Fruit fly (Drosophila melanogaster) whole organism, embryonic: ENCODE results near the gene mib2.

ENCODE experiments used
- Aef1 ChIP-seq: fragments of 200-800 bp; sonication (Bioruptor generic); IDR thresholded peaks from 3 replicates; pipeline ENCODE4 v1.3.6; 2022; ENCODE audit warnings: missing biosample characterization, missing genetic modification characterization
- Atf3 ChIP-seq: fragments of 200-800 bp; sonication (Bioruptor generic); optimal IDR thresholded peaks from 3 replicates; lab custom pipeline; 2016; ENCODE audit warnings: missing biosample characterization, missing genetic modification characterization
- BtbVII ChIP-seq: fragments of 200-800 bp; sonication (Bioruptor generic); optimal IDR thresholded peaks from 3 replicates; lab custom pipeline; 2017; ENCODE audit warnings: missing biosample characterization, mild to moderate bottlenecking, missing genetic modification characterization
- C15 ChIP-seq: fragments of 200-800 bp; sonication (Bioruptor generic); IDR thresholded peaks from 3 replicates; pipeline ENCODE4 v1.3.6; 2022; ENCODE audit warnings: missing biosample characterization, missing genetic modification characterization
- CG10209 ChIP-seq: fragments of 200-800 bp; sonication (Bioruptor generic); optimal IDR thresholded peaks from 3 replicates; lab custom pipeline; 2017; ENCODE audit warnings: missing biosample characterization, mild to moderate bottlenecking, missing genetic modification characterization, missing genetic modification reagents
- CG11456 ChIP-seq: fragments of 200-800 bp; sonication (Bioruptor generic); IDR thresholded peaks from 3 replicates; pipeline ENCODE4 v1.3.6; 2022; ENCODE audit warnings: missing biosample characterization, missing genetic modification characterization
- CG11696 ChIP-seq: fragments of 200-800 bp; sonication (Bioruptor generic); IDR thresholded peaks from 2 replicates; pipeline ENCODE4 v1.3.6; 2022; ENCODE audit warnings: missing biosample characterization, missing genetic modification characterization
- CG12236 ChIP-seq: fragments of 200-800 bp; sonication (Bioruptor generic); optimal IDR thresholded peaks from 2 replicates; lab custom pipeline; 2016; ENCODE audit warnings: missing biosample characterization, missing genetic modification characterization
- CG15514 ChIP-seq: fragments of 200-800 bp; sonication (Bioruptor generic); optimal IDR thresholded peaks from 3 replicates; lab custom pipeline; 2017; ENCODE audit warnings: missing biosample characterization, missing genetic modification characterization, mild to moderate bottlenecking, moderate library complexity, missing genetic modification reagents
- CG15696 ChIP-seq: fragments of 200-800 bp; sonication (Bioruptor generic); optimal IDR thresholded peaks from 2 replicates; lab custom pipeline; 2019; ENCODE audit warnings: missing biosample characterization, mild to moderate bottlenecking, missing genetic modification characterization, moderate library complexity
- CG17612 ChIP-seq: fragments of 200-800 bp; sonication (Bioruptor generic); IDR thresholded peaks from 2 replicates; pipeline ENCODE4 v1.3.6; 2022; ENCODE audit warnings: missing biosample characterization, missing genetic modification characterization
- CG17912 ChIP-seq: fragments of 200-800 bp; sonication (Bioruptor generic); optimal IDR thresholded peaks from 2 replicates; lab custom pipeline; 2018; ENCODE audit warnings: missing biosample characterization, mild to moderate bottlenecking, missing genetic modification characterization
- CG2875 ChIP-seq: fragments of 200-800 bp; sonication (Bioruptor generic); optimal IDR thresholded peaks from 2 replicates; lab custom pipeline; 2017; ENCODE audit warnings: missing biosample characterization, mild to moderate bottlenecking, missing genetic modification characterization, missing genetic modification reagents
- CG30020 ChIP-seq: fragments of 200-800 bp; optimal IDR thresholded peaks from 2 replicates; lab custom pipeline; 2019; ENCODE audit warnings: missing biosample characterization, mild to moderate bottlenecking, missing genetic modification characterization, moderate library complexity
- CG3281 ChIP-seq: fragments of 200-800 bp; sonication (Bioruptor generic); optimal IDR thresholded peaks from 3 replicates; lab custom pipeline; 2017; ENCODE audit warnings: missing biosample characterization, mild to moderate bottlenecking, missing genetic modification characterization
- CG8290 ChIP-seq, 3 experiments: fragments of 200-800 bp; sonication (Bioruptor generic); optimal IDR thresholded peaks; 2 replicates each; lab custom pipeline; 2016 to 2019; ENCODE audit warnings: missing biosample characterization in 3 of 3, missing genetic modification characterization in 3 of 3, mild to moderate bottlenecking in 2 of 3, moderate library complexity in 1 of 3
- CG9932 ChIP-seq: fragments of 200-800 bp; sonication (Bioruptor generic); IDR thresholded peaks from 2 replicates; pipeline ENCODE4 v1.3.6; 2022; ENCODE audit warnings: missing biosample characterization, missing genetic modification characterization
- CHES-1-like ChIP-seq: fragments of 200-800 bp; sonication (Bioruptor generic); optimal IDR thresholded peaks from 2 replicates; lab custom pipeline; 2016; ENCODE audit warnings: missing biosample characterization, missing genetic modification characterization
- CkIIα-i1 ChIP-seq: fragments of 200-800 bp; sonication (Bioruptor generic); IDR thresholded peaks from 2 replicates; pipeline ENCODE4 v1.3.6; 2022; ENCODE audit warnings: missing biosample characterization, missing genetic modification characterization
- Dbx ChIP-seq: fragments of 200-800 bp; sonication (Bioruptor generic); IDR thresholded peaks from 3 replicates; pipeline ENCODE4 v1.3.6; 2022; ENCODE audit warnings: missing biosample characterization, missing genetic modification characterization
- Dp ChIP-seq: fragments of 200-800 bp; sonication (Bioruptor generic); optimal IDR thresholded peaks from 2 replicates; lab custom pipeline; 2018; ENCODE audit warnings: missing biosample characterization, mild to moderate bottlenecking, missing genetic modification characterization, moderate library complexity
- HmgZ ChIP-seq: fragments of 200-800 bp; sonication (Bioruptor generic); optimal IDR thresholded peaks from 2 replicates; lab custom pipeline; 2018; ENCODE audit warnings: missing biosample characterization, mild to moderate bottlenecking, missing genetic modification characterization
- Hmr ChIP-seq: fragments of 200-800 bp; sonication (Bioruptor generic); optimal IDR thresholded peaks from 3 replicates; lab custom pipeline; 2017; ENCODE audit warnings: mild to moderate bottlenecking, missing biosample characterization, missing genetic modification reagents, missing genetic modification characterization
- Jarid2 ChIP-seq: fragments of 200-800 bp; sonication (Bioruptor generic); optimal IDR thresholded peaks from 3 replicates; lab custom pipeline; 2017; ENCODE audit warnings: mild to moderate bottlenecking, missing biosample characterization, missing genetic modification reagents, missing genetic modification characterization
- Kr ChIP-seq: fragments of 200-800 bp; sonication (Bioruptor generic); optimal IDR thresholded peaks from 2 replicates; lab custom pipeline; 2017; ENCODE audit warnings: missing biosample characterization, mild to moderate bottlenecking, missing genetic modification characterization
- Lim3 ChIP-seq: fragments of 200-800 bp; sonication (Bioruptor generic); IDR thresholded peaks from 2 replicates; pipeline ENCODE4 v1.3.6; 2022; ENCODE audit warnings: missing biosample characterization, missing genetic modification characterization
- Max ChIP-seq: fragments of 200-800 bp; sonication (Bioruptor generic); optimal IDR thresholded peaks from 2 replicates; lab custom pipeline; 2016; ENCODE audit warnings: missing biosample characterization, mild to moderate bottlenecking, missing genetic modification characterization
- NC2β ChIP-seq: fragments of 200-800 bp; sonication (Bioruptor generic); optimal IDR thresholded peaks from 2 replicates; lab custom pipeline; 2016; ENCODE audit warnings: missing biosample characterization, missing genetic modification characterization
- NfI ChIP-seq: fragments of 200-800 bp; sonication (Bioruptor generic); optimal IDR thresholded peaks from 3 replicates; lab custom pipeline; 2018; ENCODE audit warnings: missing biosample characterization, mild to moderate bottlenecking, missing genetic modification characterization, moderate library complexity
- Oaz ChIP-seq: fragments of 200-800 bp; sonication (Bioruptor generic); IDR thresholded peaks from 2 replicates; pipeline ENCODE4 v1.3.6; 2022; ENCODE audit warnings: missing biosample characterization, missing genetic modification characterization
- Rfx ChIP-seq: fragments of 200-800 bp; sonication (Bioruptor generic); IDR thresholded peaks from 2 replicates; pipeline ENCODE4 v1.3.6; 2022; ENCODE audit warnings: missing biosample characterization, missing genetic modification characterization
- Side ChIP-seq: fragments of 200-800 bp; sonication (Bioruptor generic); optimal IDR thresholded peaks from 2 replicates; lab custom pipeline; 2016; ENCODE audit warnings: missing biosample characterization, missing genetic modification characterization
- Six4 ChIP-seq: fragments of 200-800 bp; sonication (Bioruptor generic); optimal IDR thresholded peaks from 2 replicates; lab custom pipeline; 2016; ENCODE audit warnings: missing biosample characterization, missing genetic modification characterization
- TFAM ChIP-seq: fragments of 200-800 bp; sonication (Bioruptor generic); optimal IDR thresholded peaks from 2 replicates; lab custom pipeline; 2017; ENCODE audit warnings: missing biosample characterization, missing genetic modification characterization, inconsistent platforms
- YL-1 ChIP-seq: fragments of 200-800 bp; sonication (Bioruptor generic); optimal IDR thresholded peaks from 3 replicates; lab custom pipeline; 2017; ENCODE audit warnings: missing biosample characterization, mild to moderate bottlenecking, missing genetic modification characterization
- amos ChIP-seq: fragments of 200-800 bp; sonication (Bioruptor generic); IDR thresholded peaks from 2 replicates; pipeline ENCODE4 v1.3.6; 2022; ENCODE audit warnings: missing biosample characterization, missing genetic modification characterization; ENCODE audit not compliant: partially characterized antibody
- ap ChIP-seq: fragments of 200-800 bp; sonication (Bioruptor generic); IDR thresholded peaks from 2 replicates; pipeline ENCODE4 v1.3.6; 2022; ENCODE audit warnings: missing biosample characterization, missing genetic modification characterization
- bcd ChIP-seq: fragments of 200-800 bp; sonication (Bioruptor generic); optimal IDR thresholded peaks from 2 replicates; lab custom pipeline; 2017; ENCODE audit warnings: missing biosample characterization, mild to moderate bottlenecking, missing genetic modification characterization
- cas ChIP-seq: fragments of 200-800 bp; sonication (Bioruptor generic); IDR thresholded peaks from 2 replicates; pipeline ENCODE4 v1.3.6; 2022; ENCODE audit warnings: missing biosample characterization, missing genetic modification characterization
- crp ChIP-seq, 2 experiments: fragments of 200-800 bp; sonication (Bioruptor generic); optimal IDR thresholded peaks; 2 replicates in 1 of 2; 3 replicates in 1 of 2; lab custom pipeline; 2017; ENCODE audit warnings: missing biosample characterization in 2 of 2, missing genetic modification characterization in 2 of 2, mild to moderate bottlenecking in 1 of 2, moderate library complexity in 1 of 2
- eyg ChIP-seq: fragments of 200-800 bp; sonication (Bioruptor generic); optimal IDR thresholded peaks from 3 replicates; lab custom pipeline; 2016; ENCODE audit warnings: missing biosample characterization, missing genetic modification characterization
- fd64A ChIP-seq: fragments of 200-800 bp; sonication (Bioruptor generic); optimal IDR thresholded peaks from 3 replicates; lab custom pipeline; 2018; ENCODE audit warnings: missing biosample characterization, mild to moderate bottlenecking, missing genetic modification characterization
- kni ChIP-seq: fragments of 200-800 bp; sonication (Bioruptor generic); optimal IDR thresholded peaks from 3 replicates; lab custom pipeline; 2017; ENCODE audit warnings: mild to moderate bottlenecking, missing biosample characterization, missing genetic modification reagents, missing genetic modification characterization
- lov ChIP-seq, 2 experiments: fragments of 200-800 bp in 1 of 2; fragments of >200 bp in 1 of 2; sonication (Bioruptor generic) in 1 of 2; IDR thresholded peaks in 1 of 2; optimal IDR thresholded peaks in 1 of 2; 2 replicates in 1 of 2; 3 replicates in 1 of 2; pipeline versions ENCODE4 v1.3.6 to Lab custom; 2017 to 2022; ENCODE audit warnings: missing biosample characterization in 1 of 2, missing genetic modification characterization in 1 of 2
- p53 ChIP-seq: fragments of 200-800 bp; sonication (Bioruptor generic); optimal IDR thresholded peaks from 2 replicates; lab custom pipeline; 2016; ENCODE audit warnings: missing biosample characterization, missing genetic modification characterization
- pzg ChIP-seq: fragments of 200-800 bp; sonication (Bioruptor generic); optimal IDR thresholded peaks from 3 replicates; lab custom pipeline; 2018; ENCODE audit warnings: missing biosample characterization, mild to moderate bottlenecking, missing genetic modification characterization, moderate library complexity
- row ChIP-seq: fragments of 200-800 bp; sonication (Bioruptor generic); IDR thresholded peaks from 3 replicates; pipeline ENCODE4 v1.3.6; 2022; ENCODE audit warnings: missing biosample characterization, missing genetic modification characterization
- seq ChIP-seq: fragments of 200-800 bp; sonication (Bioruptor generic); IDR thresholded peaks from 2 replicates; pipeline ENCODE4 v1.3.6; 2022; ENCODE audit warnings: missing biosample characterization, missing genetic modification characterization
- vfl ChIP-seq: fragments of 200-800 bp; sonication (Bioruptor generic); optimal IDR thresholded peaks from 2 replicates; lab custom pipeline; 2016; ENCODE audit warnings: missing biosample characterization, missing genetic modification characterization

Gene mib2

DNA sequence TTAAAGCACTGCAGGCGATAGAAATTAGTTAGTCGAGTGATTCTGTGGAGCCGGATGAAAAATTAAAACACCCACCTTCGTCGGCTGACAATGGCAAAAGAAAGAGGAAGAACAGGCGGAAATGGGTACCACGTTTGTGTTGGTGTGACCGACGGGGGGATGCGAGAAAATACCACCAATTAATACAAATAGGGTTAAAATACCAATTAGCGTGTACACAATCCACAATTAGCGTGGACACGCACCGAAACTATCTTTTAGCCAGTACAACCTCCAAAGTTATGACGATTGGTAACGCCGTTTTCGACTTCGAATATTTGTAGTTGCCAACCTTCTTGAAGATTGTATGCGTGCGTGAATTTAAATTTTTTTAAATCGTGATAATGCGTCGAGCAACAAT is 25.1 kb upstream of the mib2 start, which contains the start of gene RpL30:
TSS of gene RpL30 (minus strand) at position 177 of the 400 bp plus-strand sequence.
- TF ChIP-seq Rfx (GFP tag; lab: Robert Waterston, UW): peak; percentile 93
- TF ChIP-seq CG2875 (GFP tag; lab: Kevin White, UChicago): peak; percentile 92
- peak in 1 of 2 experiments; percentile 70 for TF ChIP-seq crp (GFP tag; optimal IDR thresholded peaks at IDR 0.05; lab: Kevin White, UChicago)
- peak; percentile 90 for TF ChIP-seq CG8290 (GFP tag; optimal IDR thresholded peaks at IDR 0.05; lab: Kevin White, UChicago)
- peak; percentile 84 to 98 for TF ChIP-seq CG8290 (tag; optimal IDR thresholded peaks at IDR 0.05; lab: Kevin White, UChicago)
- no peak; the same call in 1 of the 2 replicates for TF ChIP-seq CG11696 (GFP tag; lab: Robert Waterston, UW)
- peak; percentile 95 for TF ChIP-seq Dp (GFP tag; lab: Kevin White, UChicago)
- TF ChIP-seq YL-1 (GFP tag; lab: Kevin White, UChicago): peak; percentile 99
- TF ChIP-seq CG9932 (GFP tag; lab: Robert Waterston, UW): peak; percentile 86
- TF ChIP-seq NC2β (GFP tag; lab: Kevin White, UChicago): peak; percentile 99
- peak; percentile 57 for TF ChIP-seq Atf3 (GFP tag; lab: Kevin White, UChicago)
- TF ChIP-seq CHES-1-like (GFP tag; lab: Kevin White, UChicago): peak; percentile 96
- peak; percentile 85 for TF ChIP-seq vfl (GFP tag; lab: Kevin White, UChicago)
- 0 out of 2 replicates have a peak, but pooled peaks have one; percentile 52 for TF ChIP-seq CkIIα-i1
- peak; percentile 69 for TF ChIP-seq amos (GFP tag; lab: Robert Waterston, UW)
- peak; percentile 55; the same call in 1 of the 2 replicates for TF ChIP-seq cas (GFP tag; lab: Robert Waterston, UW)
- no peak for TF ChIP-seq Lim3 (GFP tag; lab: Robert Waterston, UW)
- peak; percentile 95 for TF ChIP-seq CG17912
- peak; percentile 97 for TF ChIP-seq HmgZ (tag; lab: Kevin White, UChicago)
- peak; percentile 60 for TF ChIP-seq Aef1 (GFP tag; lab: Robert Waterston, UW)
- peak; percentile 61; the same call in 1 of the 2 replicates for TF ChIP-seq ap (GFP tag; lab: Robert Waterston, UW)
- peak; percentile 96 for TF ChIP-seq CG15514
- TF ChIP-seq TFAM (GFP tag; lab: Kevin White, UChicago): peak; percentile 69
- TF ChIP-seq CG17612 (GFP tag; lab: Robert Waterston, UW): peak; percentile 74; the same call in 1 of the 2 replicates
- TF ChIP-seq BtbVII (GFP tag; lab: Kevin White, UChicago): peak; percentile 95
- TF ChIP-seq seq (GFP tag; lab: Robert Waterston, UW): peak; percentile 90
- peak; percentile 95 for TF ChIP-seq Max (GFP tag; lab: Kevin White, UChicago)
- peak; percentile 85 for TF ChIP-seq CG12236 (GFP tag; lab: Kevin White, UChicago)
- TF ChIP-seq Hmr (GFP tag; lab: Kevin White, UChicago): peak; percentile 99
- peak; percentile 85 for TF ChIP-seq Jarid2 (GFP tag; lab: Kevin White, UChicago)
- peak; percentile 59 for TF ChIP-seq CG15696
- TF ChIP-seq NfI: peak; percentile 93
- TF ChIP-seq lov (optimal IDR thresholded peaks at IDR 0.05; lab: Kevin White, UChicago): no peak
- peak; percentile 95 for TF ChIP-seq lov (GFP tag; IDR thresholded peaks at IDR 0.05; lab: Robert Waterston, UW)
- peak; percentile 93 for TF ChIP-seq CG11456 (GFP tag; lab: Robert Waterston, UW)
- TF ChIP-seq p53 (GFP tag; lab: Kevin White, UChicago): peak; percentile 93
- TF ChIP-seq fd64A (GFP tag; lab: Kevin White, UChicago): peak; percentile 93
- peak; percentile 73 for TF ChIP-seq Six4 (GFP tag; lab: Kevin White, UChicago)
- TF ChIP-seq kni (GFP tag; lab: Kevin White, UChicago): peak; percentile 89
- TF ChIP-seq bcd (GFP tag; lab: Kevin White, UChicago): peak; percentile 94
- TF ChIP-seq Side: peak; percentile 93
- peak; percentile 94 for TF ChIP-seq Dbx (GFP tag; lab: Robert Waterston, UW)
- TF ChIP-seq pzg: peak; percentile 100
- TF ChIP-seq CG30020: peak; percentile 60
- TF ChIP-seq eyg (GFP tag; lab: Kevin White, UChicago): peak; percentile 86
- TF ChIP-seq CG10209 (GFP tag; lab: Kevin White, UChicago): peak; percentile 95
- TF ChIP-seq Oaz: peak; percentile 73
- TF ChIP-seq CG3281 (GFP tag; lab: Kevin White, UChicago): peak; percentile 93
- TF ChIP-seq C15 (GFP tag; lab: Robert Waterston, UW): peak; percentile 85; the same call in 2 of the 3 replicates
- peak; percentile 60 for TF ChIP-seq row
- TF ChIP-seq Kr (GFP tag; lab: Kevin White, UChicago): peak; percentile 94
